5 fruit fly cellular contexts compared by ENCODE assay signal in the genomic region with DNA sequence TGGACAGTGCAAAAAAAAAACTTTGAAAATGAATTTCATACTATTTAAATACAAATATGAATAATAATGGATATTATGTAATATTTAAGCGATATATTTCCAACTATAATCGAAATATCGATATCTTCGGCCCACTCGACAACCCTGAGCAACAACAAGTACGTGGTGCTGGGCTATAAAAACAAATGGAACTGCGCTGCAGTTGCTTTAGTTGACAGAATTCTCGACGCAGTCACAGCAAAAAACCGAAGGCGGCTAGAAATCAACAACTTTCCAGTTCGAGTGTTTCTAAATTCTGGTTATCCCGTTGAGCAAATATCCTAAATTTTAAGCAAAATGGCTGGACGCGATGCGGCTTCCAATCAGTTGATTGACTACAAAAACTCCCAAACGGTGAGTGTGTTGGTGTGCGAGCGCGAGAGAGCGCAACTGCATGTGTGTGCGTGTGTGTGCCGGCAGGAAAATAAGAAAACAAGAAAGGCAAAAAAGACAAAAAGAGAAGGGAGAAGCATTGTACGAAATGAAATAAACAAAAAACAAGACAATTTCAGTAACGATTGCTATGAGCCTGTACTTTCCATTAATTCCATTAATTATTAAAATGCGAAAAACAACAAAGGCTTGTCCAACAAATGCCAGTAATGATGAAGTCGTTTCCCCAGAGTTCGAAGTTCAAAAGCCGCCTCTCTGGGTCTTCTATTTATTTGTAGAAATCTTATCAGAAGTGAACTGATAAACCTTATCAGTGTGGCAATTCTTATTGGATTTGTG.
TF ChIP-seq lines count a peak whose summit lies in the region.

A gene (plus strand): TSS at position 155 of the 771 bp plus-strand sequence.

- TF ChIP-seq CTCF in whole organism, embryonic (GFP tag; optimal IDR thresholded peaks at IDR 0.05; lab: Kevin White, UChicago), result no peak

TF ChIP-seq in whole organism, adult, 20 proteins besides CTCF, POLR2A, EP300 and RAD21 (continues in another document):
- TF ChIP-seq CG1620 (GFP tag; optimal IDR thresholded peaks at IDR 0.05; lab: Kevin White, UChicago), result peak; percentile 72
- peak; percentile 95 for TF ChIP-seq cic (GFP tag; optimal IDR thresholded peaks at IDR 0.05; lab: Kevin White, UChicago)
- peak; percentile 98 for TF ChIP-seq CG14711 (tag; optimal IDR thresholded peaks at IDR 0.05; lab: Kevin White, UChicago)
- peak; percentile 92 for TF ChIP-seq tj (GFP tag; optimal IDR thresholded peaks at IDR 0.05; lab: Kevin White, UChicago)
- peak; percentile 64 for TF ChIP-seq Crg-1 (GFP tag; optimal IDR thresholded peaks at IDR 0.05; lab: Kevin White, UChicago)
- TF ChIP-seq CG11617 (GFP tag; optimal IDR thresholded peaks at IDR 0.05; lab: Kevin White, UChicago), result peak; percentile 97
- TF ChIP-seq kay (GFP tag; lab: Kevin White, UChicago; ENCODE audit: borderline replicate concordance), result peak; percentile 95
- peak; percentile 77 for TF ChIP-seq toe (GFP tag; optimal IDR thresholded peaks at IDR 0.05; lab: Kevin White, UChicago)
- peak; percentile 75 for TF ChIP-seq Mnt (GFP tag; optimal IDR thresholded peaks at IDR 0.05; lab: Kevin White, UChicago)
- no peak for TF ChIP-seq CG5204 (GFP tag; optimal IDR thresholded peaks at IDR 0.05; lab: Kevin White, UChicago)
- TF ChIP-seq CG7101 (tag; optimal IDR thresholded peaks at IDR 0.05; lab: Kevin White, UChicago), result peak; percentile 67
- TF ChIP-seq Hr96 (GFP tag; optimal IDR thresholded peaks at IDR 0.05; lab: Kevin White, UChicago), result no peak
- TF ChIP-seq bab1 (GFP tag; optimal IDR thresholded peaks at IDR 0.05; lab: Kevin White, UChicago), result peak; percentile 73
- peak; percentile 69 for TF ChIP-seq Clk (GFP tag; optimal IDR thresholded peaks at IDR 0.05; lab: Kevin White, UChicago)
- TF ChIP-seq CG7045 (GFP tag; optimal IDR thresholded peaks at IDR 0.05; lab: Kevin White, UChicago), result peak; percentile 92
- no peak for TF ChIP-seq cnc (optimal IDR thresholded peaks at IDR 0.05; lab: Kevin White, UChicago)

TF ChIP-seq in whole organism, embryonic, 481 proteins besides CTCF, POLR2A, EP300 and RAD21 (continues in another document):
- TF ChIP-seq CG1233 (GFP tag; optimal IDR thresholded peaks at IDR 0.05; lab: Kevin White, UChicago) (peak; percentile 6), CG11085 (GFP tag; IDR thresholded peaks at IDR 0.05; lab: Robert Waterston, UW) (no peak), Fer3 (tag; optimal IDR thresholded peaks at IDR 0.05; lab: Kevin White, UChicago) (peak; percentile 33), gt (GFP tag; IDR thresholded peaks at IDR 0.05; lab: Robert Waterston, UW) (no peak), Neu2 (GFP tag; optimal IDR thresholded peaks at IDR 0.05; lab: Kevin White, UChicago; ENCODE audit: borderline replicate concordance) (no peak), Trl (optimal IDR thresholded peaks at IDR 0.05; lab: Kevin White, UChicago) (peak; percentile 70 to 82), Trl (GFP tag; optimal IDR thresholded peaks at IDR 0.05; lab: Kevin White, UChicago) (peak; percentile 26), CG4360 (GFP tag; IDR thresholded peaks at IDR 0.05; lab: Robert Waterston, UW) (peak; percentile 93), sug (tag; optimal IDR thresholded peaks at IDR 0.05; lab: Kevin White, UChicago) (peak; percentile 56), CG12299 (tag; optimal IDR thresholded peaks at IDR 0.05; lab: Kevin White, UChicago) (peak; percentile 18), CG4424 (GFP tag; optimal IDR thresholded peaks at IDR 0.05; lab: Kevin White, UChicago) (peak; percentile 43), scrt (GFP tag; optimal IDR thresholded peaks at IDR 0.05; lab: Kevin White, UChicago) (peak; percentile 80), Xrp1 (GFP tag; IDR thresholded peaks at IDR 0.05; lab: Robert Waterston, UW) (peak; percentile 57; the same call in 1 of the 2 replicates), cad (GFP tag; optimal IDR thresholded peaks at IDR 0.05; lab: Kevin White, UChicago) (peak; percentile 12), oc (tag; optimal IDR thresholded peaks at IDR 0.05; lab: Kevin White, UChicago) (no peak), tup (GFP tag; optimal IDR thresholded peaks at IDR 0.05; lab: Kevin White, UChicago) (no peak)

TF ChIP-seq in whole organism, prepupa, 60 proteins besides CTCF, POLR2A, EP300 and RAD21 (continues in another document):
- TF ChIP-seq Sox102F (GFP tag; optimal IDR thresholded peaks at IDR 0.05; lab: Kevin White, UChicago) (peak; percentile 96), ss (GFP tag; optimal IDR thresholded peaks at IDR 0.05; lab: Kevin White, UChicago) (peak; percentile 100), Sox15 (GFP tag; optimal IDR thresholded peaks at IDR 0.05; lab: Kevin White, UChicago) (no peak), spab (GFP tag; optimal IDR thresholded peaks at IDR 0.05; lab: Kevin White, UChicago) (peak; percentile 100), svp (GFP tag; lab: Kevin White, UChicago) (peak; percentile 93), CG3032 (tag; optimal IDR thresholded peaks at IDR 0.05; lab: Kevin White, UChicago) (peak; percentile 99), CG7368 (GFP tag; optimal IDR thresholded peaks at IDR 0.05; lab: Kevin White, UChicago) (peak; percentile 98), CG11902 (GFP tag; optimal IDR thresholded peaks at IDR 0.05; lab: Kevin White, UChicago) (no peak), dsx (GFP tag; optimal IDR thresholded peaks at IDR 0.05; lab: Kevin White, UChicago; ENCODE audit: poor library complexity, severe bottlenecking) (peak; percentile 99), CG6854 (GFP tag; optimal IDR thresholded peaks at IDR 0.05; lab: Kevin White, UChicago) (peak; percentile 100), Eip78C (GFP tag; lab: Kevin White, UChicago) (peak; percentile 98), Blimp-1 (GFP tag; optimal IDR thresholded peaks at IDR 0.05; lab: Kevin White, UChicago) (peak; percentile 92), CG11294 (GFP tag; IDR thresholded peaks at IDR 0.05; lab: Robert Waterston, UW) (peak; percentile 88; the same call in 1 of the 2 replicates), Hr38 (GFP tag; optimal IDR thresholded peaks at IDR 0.05; lab: Kevin White, UChicago) (peak; percentile 80), Hr39 (GFP tag; optimal IDR thresholded peaks at IDR 0.05; lab: Kevin White, UChicago) (peak; percentile 30), net (GFP tag; optimal IDR thresholded peaks at IDR 0.05; lab: Kevin White, UChicago) (peak; percentile 100), CG8319 (GFP tag; optimal IDR thresholded peaks at IDR 0.05; lab: Kevin White, UChicago) (peak; percentile 97)

TF ChIP-seq in whole organism, pupa, 21 proteins besides CTCF, POLR2A, EP300 and RAD21 (continues in another document):
- TF ChIP-seq Pif1B (GFP tag; optimal IDR thresholded peaks at IDR 0.05; lab: Kevin White, UChicago), result peak; percentile 99
- TF ChIP-seq CG8301 (tag; optimal IDR thresholded peaks at IDR 0.05; lab: Kevin White, UChicago), result peak; percentile 97
- TF ChIP-seq CG14655 (GFP tag; optimal IDR thresholded peaks at IDR 0.05; lab: Kevin White, UChicago), result peak; percentile 98
- peak; percentile 100 for TF ChIP-seq CG12605 (GFP tag; IDR thresholded peaks at IDR 0.05; lab: Robert Waterston, UW)
- TF ChIP-seq EcR (GFP tag; optimal IDR thresholded peaks at IDR 0.05; lab: Kevin White, UChicago), result peak; percentile 97
- peak; percentile 99 for TF ChIP-seq CG4496 (GFP tag; IDR thresholded peaks at IDR 0.05; lab: Robert Waterston, UW)
- peak; percentile 98; the same call in 2 of the 3 replicates for TF ChIP-seq fd96Ca (GFP tag; IDR thresholded peaks at IDR 0.05; lab: Robert Waterston, UW)
- peak; percentile 98 for TF ChIP-seq CG8159 (tag; optimal IDR thresholded peaks at IDR 0.05; lab: Kevin White, UChicago)
- TF ChIP-seq Snoo (tag; optimal IDR thresholded peaks at IDR 0.05; lab: Kevin White, UChicago), result peak; percentile 99
- peak; percentile 99 for TF ChIP-seq CG17806 (tag; optimal IDR thresholded peaks at IDR 0.05; lab: Kevin White, UChicago)
- TF ChIP-seq gl (tag; optimal IDR thresholded peaks at IDR 0.05; lab: Kevin White, UChicago), result peak; percentile 100
- TF ChIP-seq D1 (tag; optimal IDR thresholded peaks at IDR 0.05; lab: Kevin White, UChicago), result peak; percentile 96
- peak; percentile 99 for TF ChIP-seq CG34367 (tag; optimal IDR thresholded peaks at IDR 0.05; lab: Kevin White, UChicago)
- peak; percentile 99 for TF ChIP-seq Pif1A (GFP tag; optimal IDR thresholded peaks at IDR 0.05; lab: Kevin White, UChicago)
- peak; percentile 99 for TF ChIP-seq CG32121 (GFP tag; IDR thresholded peaks at IDR 0.05; lab: Robert Waterston, UW)
- TF ChIP-seq CG15710 (tag; optimal IDR thresholded peaks at IDR 0.05; lab: Kevin White, UChicago), result peak; percentile 99
- peak; percentile 100 for TF ChIP-seq CG13204 (GFP tag; optimal IDR thresholded peaks at IDR 0.05; lab: Kevin White, UChicago)
- peak; percentile 98 for TF ChIP-seq rn (GFP tag; IDR thresholded peaks at IDR 0.05; lab: Robert Waterston, UW)

TF ChIP-seq in whole organism, wandering third instar larva, 38 proteins besides CTCF, POLR2A, EP300 and RAD21 (continues in another document):
- no peak for TF ChIP-seq Vsx2 (GFP tag; optimal IDR thresholded peaks at IDR 0.05; lab: Kevin White, UChicago; ENCODE audit: partially characterized antibody)
- TF ChIP-seq usp (GFP tag; optimal IDR thresholded peaks at IDR 0.05; lab: Kevin White, UChicago), result no peak
- TF ChIP-seq woc (GFP tag; optimal IDR thresholded peaks at IDR 0.05; lab: Kevin White, UChicago), result peak; percentile 78
- TF ChIP-seq rgr (GFP tag; optimal IDR thresholded peaks at IDR 0.05; lab: Kevin White, UChicago), result peak; percentile 60
- peak; percentile 59 for TF ChIP-seq h (GFP tag; optimal IDR thresholded peaks at IDR 0.05; lab: Kevin White, UChicago)
- TF ChIP-seq HLH106 (tag; optimal IDR thresholded peaks at IDR 0.05; lab: Kevin White, UChicago), result peak; percentile 68
- no peak for TF ChIP-seq Myc (optimal IDR thresholded peaks at IDR 0.05; lab: Kevin White, UChicago)
- no peak for TF ChIP-seq Hr78 (GFP tag; optimal IDR thresholded peaks at IDR 0.05; lab: Kevin White, UChicago)
- TF ChIP-seq jim (GFP tag; optimal IDR thresholded peaks at IDR 0.05; lab: Kevin White, UChicago), result peak; percentile 89
- TF ChIP-seq lola (GFP tag; optimal IDR thresholded peaks at IDR 0.05; lab: Kevin White, UChicago), result no peak
- peak; percentile 21 for TF ChIP-seq brk (GFP tag; optimal IDR thresholded peaks at IDR 0.05; lab: Kevin White, UChicago)
- peak; percentile 74 for TF ChIP-seq psq (GFP tag; optimal IDR thresholded peaks at IDR 0.05; lab: Kevin White, UChicago)
- peak; percentile 99 for TF ChIP-seq Sp1 (GFP tag; optimal IDR thresholded peaks at IDR 0.05; lab: Kevin White, UChicago)
- no peak for TF ChIP-seq dsf (GFP tag; optimal IDR thresholded peaks at IDR 0.05; lab: Kevin White, UChicago; ENCODE audit: borderline replicate concordance)
- peak; percentile 1 for TF ChIP-seq Dif (GFP tag; optimal IDR thresholded peaks at IDR 0.05; lab: Kevin White, UChicago; ENCODE audit: partially characterized antibody)
- no peak for TF ChIP-seq ey (GFP tag; optimal IDR thresholded peaks at IDR 0.05; lab: Kevin White, UChicago)
- TF ChIP-seq N (GFP tag; optimal IDR thresholded peaks at IDR 0.05; lab: Kevin White, UChicago), result no peak
- TF ChIP-seq Rel (GFP tag; optimal IDR thresholded peaks at IDR 0.05; lab: Kevin White, UChicago), result peak; percentile 93
- TF ChIP-seq Rel (tag; optimal IDR thresholded peaks at IDR 0.05; lab: Kevin White, UChicago), result peak; percentile 91
- TF ChIP-seq tai (GFP tag; optimal IDR thresholded peaks at IDR 0.05; lab: Kevin White, UChicago), result no peak
- TF ChIP-seq Jra (GFP tag; optimal IDR thresholded peaks at IDR 0.05; lab: Kevin White, UChicago), result peak; percentile 52
